Fruit fly (Drosophila melanogaster) whole organism, wandering third instar larva: ENCODE data around the gene CG3808.

Source experiments
- Abd-B ChIP-seq: fragments of >200 bp; optimal IDR thresholded peaks from 2 replicates; lab custom pipeline; 2017; ENCODE audit warnings: missing biosample characterization, missing genetic modification characterization
- CG32264 ChIP-seq: fragments of 200-800 bp; sonication (Bioruptor generic); optimal IDR thresholded peaks from 2 replicates; lab custom pipeline; 2016; ENCODE audit warnings: missing biosample characterization, missing genetic modification characterization
- CrebA ChIP-seq: fragments of 200-800 bp; sonication (Bioruptor generic); optimal IDR thresholded peaks from 2 replicates; lab custom pipeline; 2016; ENCODE audit warnings: missing biosample characterization, mild to moderate bottlenecking, missing genetic modification characterization, borderline replicate concordance
- Dfd ChIP-seq: fragments of >200 bp; optimal IDR thresholded peaks from 2 replicates; lab custom pipeline; 2017; ENCODE audit warnings: missing biosample characterization, missing genetic modification characterization
- Dif ChIP-seq: fragments of 200-275, 200-300 bp; sonication (Bioruptor generic); optimal IDR thresholded peaks from 2 replicates; lab custom pipeline; 2018; ENCODE audit warnings: missing biosample characterization, missing genetic modification characterization; ENCODE audit not compliant: partially characterized antibody
- GATAd ChIP-seq: sonication (Bioruptor generic); optimal IDR thresholded peaks from 2 replicates; lab custom pipeline; 2016; ENCODE audit warnings: missing biosample characterization, missing genetic modification characterization
- HLH106 ChIP-seq: fragments of 200-800 bp; optimal IDR thresholded peaks from 3 replicates; lab custom pipeline; 2019; ENCODE audit warnings: missing biosample characterization, mild to moderate bottlenecking, missing genetic modification characterization, moderate library complexity
- Hnf4 ChIP-seq: fragments of 200-800 bp; sonication (Bioruptor generic); optimal IDR thresholded peaks from 2 replicates; lab custom pipeline; 2016; ENCODE audit warnings: missing biosample characterization, mild to moderate bottlenecking, missing genetic modification characterization
- Hr78 ChIP-seq: fragments of >200 bp; optimal IDR thresholded peaks from 2 replicates; lab custom pipeline; 2017; ENCODE audit warnings: missing biosample characterization, missing genetic modification characterization
- Hr83 ChIP-seq: fragments of 200-300 bp; sonication (Bioruptor generic); optimal IDR thresholded peaks from 2 replicates; lab custom pipeline; 2016; ENCODE audit warnings: missing biosample characterization, mild to moderate bottlenecking, missing genetic modification characterization, moderate library complexity; ENCODE audit not compliant: poor library complexity, severe bottlenecking
- Jra ChIP-seq: sonication (Bioruptor generic); optimal IDR thresholded peaks from 2 replicates; lab custom pipeline; 2016; ENCODE audit warnings: missing biosample characterization, missing genetic modification characterization
- Mio ChIP-seq: sonication (Bioruptor generic); optimal IDR thresholded peaks from 2 replicates; lab custom pipeline; 2016; ENCODE audit warnings: missing biosample characterization, missing genetic modification characterization
- Myc ChIP-seq: fragments of >200 bp; optimal IDR thresholded peaks from 2 replicates; lab custom pipeline; 2017
- N ChIP-seq: fragments of >200 bp; optimal IDR thresholded peaks from 2 replicates; lab custom pipeline; 2018; ENCODE audit warnings: missing biosample characterization, missing external identifiers, missing genetic modification characterization
- Rel ChIP-seq, 2 experiments: fragments of 200-800 bp; sonication (Bioruptor generic) in 1 of 2; optimal IDR thresholded peaks; 2 replicates in 1 of 2; 3 replicates in 1 of 2; lab custom pipeline; 2016 to 2019; ENCODE audit warnings: mild to moderate bottlenecking in 2 of 2, missing biosample characterization in 2 of 2, missing genetic modification characterization in 2 of 2, moderate library complexity in 1 of 2
- Sp1 ChIP-seq: fragments of 200-800 bp; sonication (Bioruptor generic); optimal IDR thresholded peaks from 3 replicates; lab custom pipeline; 2019; ENCODE audit warnings: missing biosample characterization, mild to moderate bottlenecking, missing genetic modification characterization, moderate library complexity
- Vsx2 ChIP-seq: fragments of 200-300, 225-300 bp; sonication (Bioruptor generic); optimal IDR thresholded peaks from 2 replicates; lab custom pipeline; 2018; ENCODE audit warnings: missing biosample characterization, missing genetic modification characterization; ENCODE audit not compliant: partially characterized antibody
- dl ChIP-seq, 2 experiments: fragments of 175-275, 200-275 bp in 1 of 2; fragments of 200-275 bp in 1 of 2; sonication (Bioruptor generic); optimal IDR thresholded peaks; lab custom pipeline; 2018; ENCODE audit warnings: mild to moderate bottlenecking in 2 of 2, missing biosample characterization in 2 of 2, missing genetic modification characterization in 2 of 2, moderate library complexity in 2 of 2; ENCODE audit not compliant: partially characterized antibody in 2 of 2, insufficient read depth in 1 of 2
- dmrt93B ChIP-seq: fragments of 200-800 bp; sonication (Bioruptor generic); optimal IDR thresholded peaks from 2 replicates; lab custom pipeline; 2018; ENCODE audit warnings: missing biosample characterization, mild to moderate bottlenecking, missing genetic modification characterization
- dsf ChIP-seq: sonication (Bioruptor generic); optimal IDR thresholded peaks from 2 replicates; lab custom pipeline; 2016; ENCODE audit warnings: missing biosample characterization, missing genetic modification characterization, borderline replicate concordance
- ey ChIP-seq: fragments of 200-800 bp; sonication (Bioruptor generic); optimal IDR thresholded peaks from 2 replicates; lab custom pipeline; 2016; ENCODE audit warnings: missing biosample characterization, missing genetic modification characterization
- foxo ChIP-seq, 2 experiments: fragments of 200-800 bp; sonication (Bioruptor generic); optimal IDR thresholded peaks; 2 replicates in 1 of 2; 3 replicates in 1 of 2; lab custom pipeline; 2016 to 2017; ENCODE audit warnings: missing biosample characterization in 2 of 2, missing genetic modification characterization in 2 of 2
- fru ChIP-seq: fragments of 200-800 bp; sonication (Bioruptor generic); optimal IDR thresholded peaks from 3 replicates; lab custom pipeline; 2016; ENCODE audit warnings: missing biosample characterization, mild to moderate bottlenecking, missing genetic modification characterization
- h ChIP-seq: fragments of 200-800 bp; sonication (Bioruptor generic); optimal IDR thresholded peaks from 3 replicates; lab custom pipeline; 2016; ENCODE audit warnings: missing biosample characterization, mild to moderate bottlenecking, missing genetic modification characterization
- lola ChIP-seq: fragments of >200 bp; optimal IDR thresholded peaks from 2 replicates; lab custom pipeline; 2017; ENCODE audit warnings: missing biosample characterization, missing genetic modification characterization
- pan ChIP-seq: fragments of >200 bp; optimal IDR thresholded peaks from 2 replicates; lab custom pipeline; 2017
- psq ChIP-seq: fragments of 200-800 bp; sonication (Bioruptor generic); optimal IDR thresholded peaks from 3 replicates; lab custom pipeline; 2017; ENCODE audit warnings: missing biosample characterization, mild to moderate bottlenecking, missing genetic modification characterization, moderate library complexity
- rgr ChIP-seq: fragments of 200-800 bp; sonication (Bioruptor generic); optimal IDR thresholded peaks from 3 replicates; lab custom pipeline; 2016; ENCODE audit warnings: missing biosample characterization, mild to moderate bottlenecking, missing genetic modification characterization
- sage ChIP-seq: fragments of 200-800 bp; sonication (Bioruptor generic); optimal IDR thresholded peaks from 2 replicates; lab custom pipeline; 2016; ENCODE audit warnings: missing biosample characterization, mild to moderate bottlenecking, missing genetic modification characterization
- sv ChIP-seq: fragments of 200-800 bp; sonication (Bioruptor generic); optimal IDR thresholded peaks from 3 replicates; lab custom pipeline; 2016; ENCODE audit warnings: missing biosample characterization, missing genetic modification characterization
- tai ChIP-seq: sonication (Bioruptor generic); optimal IDR thresholded peaks from 2 replicates; lab custom pipeline; 2016; ENCODE audit warnings: missing biosample characterization, missing genetic modification characterization
- woc ChIP-seq: sonication (Bioruptor generic); optimal IDR thresholded peaks from 2 replicates; lab custom pipeline; 2016; ENCODE audit warnings: missing biosample characterization, mild to moderate bottlenecking, missing genetic modification characterization

Gene CG3808

DNA sequence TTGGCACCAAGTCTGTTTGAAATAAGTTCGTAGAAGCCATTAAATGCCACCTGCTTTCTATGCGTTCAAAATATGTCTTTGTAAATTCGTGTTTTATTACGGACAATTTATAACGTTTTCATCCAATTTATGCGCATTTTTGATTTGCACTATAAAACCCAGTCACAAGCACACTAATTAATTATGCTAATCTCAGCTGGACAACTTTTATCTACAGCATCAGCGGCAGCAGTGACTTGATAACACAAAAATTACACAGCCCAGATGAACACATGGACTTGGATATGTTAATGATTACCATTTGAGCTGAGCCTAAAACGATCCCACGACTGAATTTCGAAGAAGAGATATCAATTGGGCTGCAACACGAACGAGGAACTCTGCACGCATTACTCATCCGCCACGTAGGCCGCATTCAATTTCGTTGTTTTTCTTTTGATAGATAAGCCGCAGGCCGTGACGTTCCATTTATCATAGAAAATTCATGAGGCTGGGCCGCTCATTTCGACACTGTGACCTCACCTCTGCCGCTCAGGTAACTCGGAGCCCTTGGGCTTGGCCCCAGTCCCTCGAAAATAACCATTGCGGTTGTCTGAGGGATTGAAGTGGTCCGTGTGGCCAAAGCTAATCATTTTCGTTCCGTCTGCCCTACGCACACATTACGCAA is 12.8 kb upstream of the CG3808 start:
- TF ChIP-seq lola (GFP tag; lab: Kevin White, UChicago) (no peak), CG32264 (GFP tag; lab: Kevin White, UChicago) (no peak), Myc (lab: Kevin White, UChicago) (no peak), HLH106 (tag; lab: Kevin White, UChicago) (no peak), Sp1 (no peak), pan (lab: Kevin White, UChicago) (no peak), Vsx2 (GFP tag; lab: Kevin White, UChicago) (no peak), Dfd (no peak), dsf (GFP tag; lab: Kevin White, UChicago) (no peak), Hr78 (GFP tag; lab: Kevin White, UChicago) (no peak), woc (GFP tag; lab: Kevin White, UChicago) (no peak), Hnf4 (GFP tag; lab: Kevin White, UChicago) (no peak), Dif (GFP tag; lab: Kevin White, UChicago) (no peak), GATAd (no peak), Abd-B (GFP tag; lab: Kevin White, UChicago) (no peak), sv (GFP tag; lab: Kevin White, UChicago) (no peak), psq (GFP tag; lab: Kevin White, UChicago) (no peak), sage (GFP tag; lab: Kevin White, UChicago) (no peak)

DNA sequence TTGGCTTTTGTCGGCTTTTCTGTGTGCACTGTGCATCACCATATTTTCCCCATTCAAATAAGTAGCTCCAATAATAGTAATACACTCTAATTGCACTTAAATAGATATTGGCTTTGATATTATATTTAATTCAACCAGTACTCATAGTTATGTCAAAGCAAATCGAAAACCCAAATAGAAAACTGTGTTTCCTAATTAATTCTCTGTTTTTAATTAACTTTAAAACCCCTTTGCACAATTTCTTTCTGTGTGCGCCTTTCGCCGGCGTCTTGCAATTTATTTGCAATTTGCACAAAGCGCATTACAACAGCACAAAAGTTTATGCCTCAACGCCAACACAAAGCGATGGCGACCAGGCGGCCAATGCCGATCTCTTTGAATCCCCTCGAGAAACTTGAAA is 10.8 kb upstream of the CG3808 start:
- TF ChIP-seq ey (GFP tag; lab: Kevin White, UChicago) (peak; percentile 17), CrebA (GFP tag; lab: Kevin White, UChicago) (no peak), psq (GFP tag; lab: Kevin White, UChicago) (peak; percentile 9), CG32264 (GFP tag; lab: Kevin White, UChicago) (no peak), Hnf4 (GFP tag; lab: Kevin White, UChicago) (no peak), fru (peak; percentile 5), foxo (GFP tag; optimal IDR thresholded peaks at IDR 0.05; lab: Kevin White, UChicago) (peak in 1 of 2 experiments; percentile 2)

DNA sequence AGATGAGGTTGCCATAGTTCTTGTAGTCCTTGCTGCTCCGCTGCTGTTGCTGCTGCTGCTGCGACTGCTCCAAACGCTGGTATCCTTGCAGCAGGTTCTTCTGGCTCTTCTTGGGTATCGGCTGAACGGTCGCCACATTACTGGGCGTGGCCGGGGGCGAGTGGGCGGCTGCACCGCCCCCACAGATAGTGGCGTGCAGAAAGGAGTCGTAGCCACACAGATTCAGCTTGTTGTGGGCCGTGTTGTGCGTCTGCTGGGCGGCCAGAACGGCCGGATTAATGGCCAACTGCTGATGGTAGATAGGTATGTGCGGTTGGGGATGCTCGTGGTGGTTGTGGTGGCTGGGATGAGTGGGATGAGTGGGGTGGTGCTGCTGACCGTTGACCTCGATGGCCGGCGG is 5.0 kb upstream of the CG3808 start:
- TF ChIP-seq Hr83 (GFP tag; lab: Kevin White, UChicago) (no peak), Dfd (peak; percentile 11)

DNA sequence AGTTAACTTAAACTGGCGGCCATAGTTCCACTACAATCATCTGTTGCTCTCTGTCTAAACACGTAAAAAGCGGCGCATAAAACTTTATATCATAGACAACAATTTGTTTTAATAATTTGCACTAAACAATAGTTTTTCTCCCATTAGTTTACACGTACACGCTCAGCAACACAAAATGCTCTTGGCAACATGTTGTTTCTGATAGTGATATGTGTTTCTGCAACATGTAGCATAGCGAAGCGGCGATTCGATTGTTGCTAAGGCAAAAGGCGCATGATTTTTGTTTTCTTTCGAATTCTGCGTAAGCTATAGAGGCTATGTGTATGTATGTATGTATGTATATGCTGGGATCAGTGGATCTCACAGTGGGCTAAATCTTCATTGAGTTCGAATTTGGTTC is 3.7 kb upstream of the CG3808 start:
- TF ChIP-seq dsf (GFP tag; lab: Kevin White, UChicago) (no peak), dmrt93B (GFP tag; lab: Kevin White, UChicago) (no peak), pan (lab: Kevin White, UChicago) (no peak), Abd-B (GFP tag; lab: Kevin White, UChicago) (no peak), Hr78 (GFP tag; lab: Kevin White, UChicago) (no peak), Jra (no peak), sv (GFP tag; lab: Kevin White, UChicago) (no peak)

DNA sequence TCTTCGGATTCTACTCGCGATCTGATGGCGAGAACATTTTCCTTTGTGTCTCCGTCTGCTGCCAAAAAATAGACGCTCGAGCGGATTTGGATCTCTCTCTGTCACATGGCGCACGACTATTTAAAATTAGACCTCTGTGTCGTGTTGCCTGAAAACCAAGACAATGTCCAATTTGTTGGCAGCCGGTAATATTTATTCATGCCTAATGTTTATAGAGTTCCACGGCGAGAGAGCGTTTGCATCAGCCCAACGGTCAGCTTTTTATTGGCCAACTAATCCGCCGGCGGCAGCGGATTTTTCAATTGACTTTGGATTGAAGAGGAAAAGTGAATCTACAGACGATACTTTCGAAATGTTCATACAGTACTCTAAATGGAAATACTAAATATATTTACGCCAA is 2.8 kb upstream of the CG3808 start, which contains the start of gene SmydA-2:
TSS of gene SmydA-2 (minus strand) at position 33 of the 400 bp plus-strand sequence.
- TF ChIP-seq psq (GFP tag; lab: Kevin White, UChicago) (no peak), N (GFP tag; lab: Kevin White, UChicago) (no peak), Hnf4 (GFP tag; lab: Kevin White, UChicago) (no peak), sv (GFP tag; lab: Kevin White, UChicago) (no peak), Dfd (no peak), dmrt93B (GFP tag; lab: Kevin White, UChicago) (no peak), Rel (GFP tag; optimal IDR thresholded peaks at IDR 0.05; lab: Kevin White, UChicago) (no peak), Rel (tag; optimal IDR thresholded peaks at IDR 0.05; lab: Kevin White, UChicago) (no peak), CrebA (GFP tag; lab: Kevin White, UChicago) (no peak), tai (GFP tag; lab: Kevin White, UChicago) (no peak), CG32264 (GFP tag; lab: Kevin White, UChicago) (no peak), rgr (no peak), Mio (GFP tag; lab: Kevin White, UChicago) (no peak), Myc (lab: Kevin White, UChicago) (no peak), dl (GFP tag; optimal IDR thresholded peaks at IDR 0.05; lab: Kevin White, UChicago; ENCODE audit: insufficient read depth in 1 of 2, partially characterized antibody in 2 of 2) (no peak), Sp1 (no peak), foxo (GFP tag; optimal IDR thresholded peaks at IDR 0.05; lab: Kevin White, UChicago) (no peak), Hr83 (GFP tag; lab: Kevin White, UChicago) (no peak), Vsx2 (GFP tag; lab: Kevin White, UChicago) (no peak), h (GFP tag; lab: Kevin White, UChicago) (no peak)
